Worm (Caenorhabditis elegans): ENCODE data around the gene acl-12.

The acl-12 gene

ce11 chrX:7463637-7464036 lies 21.3 kb upstream of the acl-12 start, which contains the start of gene sox-2:
sox-2 (minus strand) TSS chrX:7463736.
- TF ChIP-seq tab-1 (GFP tag; IDR thresholded peaks at IDR 0.05) (no peak), cog-1 (tag; optimal IDR thresholded peaks at IDR 0.05) (no peak), klf-2 (GFP tag; conservative IDR thresholded peaks at IDR 0.05) (no peak), med-1 (GFP tag; optimal IDR thresholded peaks at IDR 0.05; ENCODE audit: insufficient read depth) (no peak), ztf-23 (GFP tag; IDR thresholded peaks at IDR 0.05) (no peak), ref-1 (GFP tag; conservative IDR thresholded peaks at IDR 0.05) (no peak), flt-1 (GFP tag; IDR thresholded peaks at IDR 0.05) (no peak), T22C8.4 (GFP tag; IDR thresholded peaks at IDR 0.05) (no peak), ztf-29 (GFP tag; IDR thresholded peaks at IDR 0.05) (no peak)

ce11 chrX:7460516-7460915 lies 18.1 kb upstream of the acl-12 start:
- no peak for TF ChIP-seq ztf-29 (GFP tag; IDR thresholded peaks at IDR 0.05)
- TF ChIP-seq flt-1 (GFP tag; IDR thresholded peaks at IDR 0.05) = no peak
- TF ChIP-seq tab-1 (GFP tag; IDR thresholded peaks at IDR 0.05) = 0 out of 2 replicates have a peak, but pooled peaks have one; percentile 40

ce11 chrX:7457154-7457674 lies 14.8 kb upstream of the acl-12 start:
- TF ChIP-seq med-1 (GFP tag; optimal IDR thresholded peaks at IDR 0.05; ENCODE audit: insufficient read depth) (no peak), flt-1 (GFP tag; IDR thresholded peaks at IDR 0.05) (no peak), ref-1 (GFP tag; conservative IDR thresholded peaks at IDR 0.05) (no peak), klf-2 (GFP tag; conservative IDR thresholded peaks at IDR 0.05) (no peak), cog-1 (tag; optimal IDR thresholded peaks at IDR 0.05) (no peak), tab-1 (GFP tag; IDR thresholded peaks at IDR 0.05) (no peak), ztf-23 (GFP tag; IDR thresholded peaks at IDR 0.05) (no peak), ztf-29 (GFP tag; IDR thresholded peaks at IDR 0.05) (no peak), T22C8.4 (GFP tag; IDR thresholded peaks at IDR 0.05) (no peak)

- TF ChIP-seq flt-1 (GFP tag; IDR thresholded peaks at IDR 0.05) (0 out of 2 replicates have a peak, but pooled peaks have one; percentile 15), tab-1 (GFP tag; IDR thresholded peaks at IDR 0.05) (no peak)
Observed at ce11 chrX:7455960-7456359, 13.6 kb upstream of the acl-12 start.

ce11 chrX:7452606-7453005 lies 10.2 kb upstream of the acl-12 start:
- no peak for TF ChIP-seq med-1 (GFP tag; optimal IDR thresholded peaks at IDR 0.05; ENCODE audit: insufficient read depth)
- TF ChIP-seq ztf-29 (GFP tag; IDR thresholded peaks at IDR 0.05) = no peak
- TF ChIP-seq tab-1 (GFP tag; IDR thresholded peaks at IDR 0.05) = 0 out of 2 replicates have a peak, but pooled peaks have one; percentile 53
- no peak for TF ChIP-seq ref-1 (GFP tag; conservative IDR thresholded peaks at IDR 0.05)

ce11 chrX:7447340-7447739 lies 5.0 kb upstream of the acl-12 start:
- TF ChIP-seq flt-1 (GFP tag; IDR thresholded peaks at IDR 0.05) (no peak), klf-2 (GFP tag; conservative IDR thresholded peaks at IDR 0.05) (no peak), cog-1 (tag; optimal IDR thresholded peaks at IDR 0.05) (no peak), tab-1 (GFP tag; IDR thresholded peaks at IDR 0.05) (no peak), ztf-23 (GFP tag; IDR thresholded peaks at IDR 0.05) (no peak), med-1 (GFP tag; optimal IDR thresholded peaks at IDR 0.05; ENCODE audit: insufficient read depth) (no peak), ref-1 (GFP tag; conservative IDR thresholded peaks at IDR 0.05) (no peak), ztf-29 (GFP tag; IDR thresholded peaks at IDR 0.05) (no peak), T22C8.4 (GFP tag; IDR thresholded peaks at IDR 0.05) (no peak)

ce11 chrX:7446485-7446884 lies 4.1 kb upstream of the acl-12 start:
- no peak for TF ChIP-seq med-1 (GFP tag; optimal IDR thresholded peaks at IDR 0.05; ENCODE audit: insufficient read depth)
- TF ChIP-seq ztf-23 (GFP tag; IDR thresholded peaks at IDR 0.05) = no peak
- TF ChIP-seq tab-1 (GFP tag; IDR thresholded peaks at IDR 0.05) = no peak
- TF ChIP-seq cog-1 (tag; optimal IDR thresholded peaks at IDR 0.05) = no peak
- TF ChIP-seq ztf-29 (GFP tag; IDR thresholded peaks at IDR 0.05) = no peak
- no peak for TF ChIP-seq flt-1 (GFP tag; IDR thresholded peaks at IDR 0.05)
- TF ChIP-seq ref-1 (GFP tag; conservative IDR thresholded peaks at IDR 0.05) = no peak
- no peak for TF ChIP-seq T22C8.4 (GFP tag; IDR thresholded peaks at IDR 0.05)
- no peak for TF ChIP-seq klf-2 (GFP tag; conservative IDR thresholded peaks at IDR 0.05)

- no peak for TF ChIP-seq klf-2 (GFP tag; conservative IDR thresholded peaks at IDR 0.05)
- TF ChIP-seq flt-1 (GFP tag; IDR thresholded peaks at IDR 0.05) = no peak
- TF ChIP-seq T22C8.4 (GFP tag; IDR thresholded peaks at IDR 0.05) = no peak
- TF ChIP-seq ref-1 (GFP tag; conservative IDR thresholded peaks at IDR 0.05) = no peak
- TF ChIP-seq med-1 (GFP tag; optimal IDR thresholded peaks at IDR 0.05; ENCODE audit: insufficient read depth) = no peak
- no peak for TF ChIP-seq tab-1 (GFP tag; IDR thresholded peaks at IDR 0.05)
- TF ChIP-seq ztf-23 (GFP tag; IDR thresholded peaks at IDR 0.05) = no peak
- no peak for TF ChIP-seq ztf-29 (GFP tag; IDR thresholded peaks at IDR 0.05)
- TF ChIP-seq cog-1 (tag; optimal IDR thresholded peaks at IDR 0.05) = no peak
Observed at ce11 chrX:7445734-7446133, 3.4 kb upstream of the acl-12 start.

ce11 chrX:7440102-7440501 lies 2.3 kb downstream of the acl-12 start:
- TF ChIP-seq med-1 (GFP tag; optimal IDR thresholded peaks at IDR 0.05; ENCODE audit: insufficient read depth) (no peak), ztf-23 (GFP tag; IDR thresholded peaks at IDR 0.05) (no peak)

ce11 chrX:7437949-7438348 lies 4.4 kb downstream of the acl-12 start, which contains the start of gene C01C10.2:
C01C10.2 (minus strand) TSS chrX:7438118.
- TF ChIP-seq cog-1 (tag; optimal IDR thresholded peaks at IDR 0.05) (no peak), flt-1 (GFP tag; IDR thresholded peaks at IDR 0.05) (no peak), T22C8.4 (GFP tag; IDR thresholded peaks at IDR 0.05) (no peak), klf-2 (GFP tag; conservative IDR thresholded peaks at IDR 0.05) (no peak), tab-1 (GFP tag; IDR thresholded peaks at IDR 0.05) (no peak), med-1 (GFP tag; optimal IDR thresholded peaks at IDR 0.05; ENCODE audit: insufficient read depth) (no peak), ref-1 (GFP tag; conservative IDR thresholded peaks at IDR 0.05) (no peak), ztf-23 (GFP tag; IDR thresholded peaks at IDR 0.05) (no peak), ztf-29 (GFP tag; IDR thresholded peaks at IDR 0.05) (no peak)

All from whole organism, midembryonic.